Fruit fly (Drosophila melanogaster): ENCODE measurements around the gene CG13607.

Gene CG13607

dm6 chr3R:24139646-24140130, 23.6 kb upstream of the CG13607 start:
- TF ChIP-seq Tbp (GFP tag; optimal IDR thresholded peaks at IDR 0.05) (no peak), Dad (GFP tag; optimal IDR thresholded peaks at IDR 0.05) (no peak), CG32767 (GFP tag; IDR thresholded peaks at IDR 0.05) (no peak)

- TF ChIP-seq klu (GFP tag; IDR thresholded peaks at IDR 0.05) (no peak), rib (GFP tag; IDR thresholded peaks at IDR 0.05) (no peak), CG1832 (GFP tag; optimal IDR thresholded peaks at IDR 0.05) (no peak), ab (GFP tag; optimal IDR thresholded peaks at IDR 0.05) (no peak), TFAM (GFP tag; optimal IDR thresholded peaks at IDR 0.05) (no peak), Bteb2 (GFP tag; optimal IDR thresholded peaks at IDR 0.05) (no peak), D19A (tag; optimal IDR thresholded peaks at IDR 0.05) (peak; percentile 68), oc (tag; optimal IDR thresholded peaks at IDR 0.05) (no peak), Ada2b (GFP tag; IDR thresholded peaks at IDR 0.05) (no peak), lmd (GFP tag; IDR thresholded peaks at IDR 0.05) (no peak), sim (GFP tag; IDR thresholded peaks at IDR 0.05) (no peak), Hr3 (GFP tag; optimal IDR thresholded peaks at IDR 0.05) (no peak), Side (GFP tag; optimal IDR thresholded peaks at IDR 0.05) (no peak), bab2 (GFP tag; optimal IDR thresholded peaks at IDR 0.05) (no peak), yki (optimal IDR thresholded peaks at IDR 0.05) (no peak), CG6272 (GFP tag; IDR thresholded peaks at IDR 0.05) (no peak), CG15696 (tag; optimal IDR thresholded peaks at IDR 0.05) (no peak), CG17802 (tag; optimal IDR thresholded peaks at IDR 0.05) (no peak), D19B (GFP tag; optimal IDR thresholded peaks at IDR 0.05) (peak; percentile 71), zfh2 (GFP tag; optimal IDR thresholded peaks at IDR 0.05) (no peak), CG10209 (GFP tag; optimal IDR thresholded peaks at IDR 0.05) (no peak), ken (GFP tag; IDR thresholded peaks at IDR 0.05) (no peak), Asciz (GFP tag; optimal IDR thresholded peaks at IDR 0.05) (peak; percentile 34), disco-r (GFP tag; optimal IDR thresholded peaks at IDR 0.05) (no peak), CG13123 (GFP tag; optimal IDR thresholded peaks at IDR 0.05) (no peak), Antp (GFP tag; optimal IDR thresholded peaks at IDR 0.05) (no peak), Hey (tag; optimal IDR thresholded peaks at IDR 0.05) (peak; percentile 74), CG12299 (tag; optimal IDR thresholded peaks at IDR 0.05) (no peak), CG13894 (tag; optimal IDR thresholded peaks at IDR 0.05) (no peak), Deaf1 (tag; optimal IDR thresholded peaks at IDR 0.05) (no peak), hbn (GFP tag; IDR thresholded peaks at IDR 0.05; ENCODE audit: partially characterized antibody) (no peak), CG17359 (tag; optimal IDR thresholded peaks at IDR 0.05) (no peak), YL-1 (GFP tag; optimal IDR thresholded peaks at IDR 0.05) (no peak), salm (tag; optimal IDR thresholded peaks at IDR 0.05) (peak; percentile 52), CG8924 (tag; optimal IDR thresholded peaks at IDR 0.05) (no peak), CG7963 (GFP tag; IDR thresholded peaks at IDR 0.05; ENCODE audit: partially characterized antibody) (no peak), cwo (GFP tag; optimal IDR thresholded peaks at IDR 0.05) (peak; percentile 22), CG17568 (GFP tag; optimal IDR thresholded peaks at IDR 0.05) (peak; percentile 41), tgo (GFP tag; IDR thresholded peaks at IDR 0.05) (no peak), HLHmδ (GFP tag; optimal IDR thresholded peaks at IDR 0.05) (no peak), C15 (GFP tag; IDR thresholded peaks at IDR 0.05) (no peak), scrt (GFP tag; optimal IDR thresholded peaks at IDR 0.05) (no peak), slp2 (GFP tag; optimal IDR thresholded peaks at IDR 0.05) (no peak), CG3847 (GFP tag; IDR thresholded peaks at IDR 0.05) (no peak), CoRest (tag; optimal IDR thresholded peaks at IDR 0.05) (no peak)
Observed at dm6 chr3R:24138478-24139455, 22.6 kb upstream of the CG13607 start.
